Worm (Caenorhabditis elegans) whole organism, L4 larva: Measurements from ENCODE around the gene dgk-2.

Source experiments
- D1046.2 ChIP-seq: fragments of 200-800 bp; sonication (Bioruptor generic); IDR thresholded peaks from 2 replicates; pipeline ENCODE4 v1.3.6; 2022; ENCODE audit warnings: missing genetic modification characterization, missing compliant biosample characterization
- F37D6.2 ChIP-seq: sonication (generic microtip); optimal IDR thresholded peaks from 2 replicates; lab custom pipeline; 2016; ENCODE audit warnings: mild to moderate bottlenecking, missing genetic modification characterization, missing compliant biosample characterization
- F44E2.7 ChIP-seq: fragments of 200-800 bp; sonication (Bioruptor generic); IDR thresholded peaks from 2 replicates; pipeline ENCODE4 v2.1.2; 2022; ENCODE audit warnings: missing genetic modification characterization, missing compliant biosample characterization
- F49E8.2 ChIP-seq: sonication (generic microtip); optimal IDR thresholded peaks from 2 replicates; lab custom pipeline; 2016; ENCODE audit warnings: missing compliant biosample characterization, mild to moderate bottlenecking, missing genetic modification characterization, borderline replicate concordance
- T26A8.4 ChIP-seq: fragments of 200-800 bp; sonication (Bioruptor generic); IDR thresholded peaks from 2 replicates; pipeline ENCODE4 v1.3.6; 2022; ENCODE audit warnings: missing genetic modification characterization, missing compliant biosample characterization
- Y48G9A.11 ChIP-seq: fragments of 200-800 bp; sonication (Bioruptor generic); IDR thresholded peaks from 2 replicates; pipeline ENCODE4 v1.3.6; 2022; ENCODE audit warnings: missing genetic modification reagents, missing genetic modification characterization, missing compliant biosample characterization
- Y5F2A.4 ChIP-seq: fragments of 200-800 bp; sonication (Bioruptor generic); optimal IDR thresholded peaks from 2 replicates; lab custom pipeline; 2018; ENCODE audit warnings: mild to moderate bottlenecking, missing genetic modification characterization, missing compliant biosample characterization
- ZK546.5 ChIP-seq, 2 experiments: sonication (generic microtip); optimal IDR thresholded peaks; 2 replicates each; lab custom pipeline; 2017; ENCODE audit warnings: missing biosample characterization in 2 of 2, missing genetic modification characterization in 2 of 2
- aha-1 ChIP-seq: fragments of 150-350 bp; peaks from one replicate; lab custom pipeline; 2014; ENCODE audit warnings: missing biosample characterization, missing genetic modification characterization
- aly-2 ChIP-seq: sonication (generic microtip); optimal IDR thresholded peaks from 2 replicates; lab custom pipeline; 2018; ENCODE audit warnings: missing biosample characterization, missing genetic modification characterization
- ama-1 ChIP-seq: fragments of 150-350 bp; optimal IDR thresholded peaks from 2 replicates; lab custom pipeline; 2014; ENCODE audit warnings: inconsistent platforms, mixed read lengths
- attf-4 ChIP-seq: sonication (generic microtip); optimal IDR thresholded peaks from 3 replicates; lab custom pipeline; 2017; ENCODE audit warnings: missing biosample characterization, missing genetic modification characterization
- ceh-32 ChIP-seq: sonication (generic microtip); optimal IDR thresholded peaks from 2 replicates; lab custom pipeline; 2016; ENCODE audit warnings: mild to moderate bottlenecking, missing genetic modification characterization, missing compliant biosample characterization; ENCODE audit not compliant: poor library complexity
- ces-1 ChIP-seq: fragments of 150-350 bp; sonication (generic microtip); optimal IDR thresholded peaks from 4 replicates; lab custom pipeline; 2014; ENCODE audit warnings: missing biosample characterization, missing genetic modification reagents, missing genetic modification characterization
- ctbp-1 ChIP-seq: fragments of 200-800 bp; sonication (Bioruptor generic); IDR thresholded peaks from 2 replicates; pipeline ENCODE4 v1.3.6; 2022; ENCODE audit warnings: missing genetic modification reagents, missing genetic modification characterization, missing compliant biosample characterization
- daf-12 ChIP-seq: fragments of 150-350 bp; optimal IDR thresholded peaks from 2 replicates; lab custom pipeline; 2014; ENCODE audit warnings: missing biosample characterization, missing genetic modification reagents, missing genetic modification characterization
- daf-16 ChIP-seq, 3 experiments: sonication (generic microtip); optimal IDR thresholded peaks; 2 replicates each; lab custom pipeline; 2016 to 2017; ENCODE audit warnings: missing genetic modification characterization in 3 of 3, missing genetic modification reagents in 3 of 3, mild to moderate bottlenecking in 2 of 3, missing compliant biosample characterization in 2 of 3, missing biosample characterization in 1 of 3, moderate library complexity in 1 of 3
- daf-19 ChIP-seq: fragments of 200-800 bp; sonication (Bioruptor generic); conservative IDR thresholded peaks from 2 replicates; pipeline ENCODE4 v1.3.6; 2022; ENCODE audit warnings: missing genetic modification characterization, missing compliant biosample characterization
- dmd-8 ChIP-seq: fragments of 200-800 bp; sonication (Bioruptor generic); IDR thresholded peaks from 2 replicates; pipeline ENCODE4 v1.3.6; 2022; ENCODE audit warnings: missing genetic modification characterization, missing compliant biosample characterization
- dmd-9 ChIP-seq: fragments of 200-800 bp; sonication (Bioruptor generic); IDR thresholded peaks from 2 replicates; pipeline ENCODE4 v1.3.6; 2022; ENCODE audit warnings: missing genetic modification reagents, missing genetic modification characterization, missing compliant biosample characterization
- dpl-1 ChIP-seq: fragments of 150-350 bp; optimal IDR thresholded peaks from 2 replicates; lab custom pipeline; 2014; ENCODE audit warnings: missing biosample characterization, missing genetic modification reagents, missing genetic modification characterization
- dve-1 ChIP-seq: sonication (generic microtip); optimal IDR thresholded peaks from 2 replicates; lab custom pipeline; 2017; ENCODE audit warnings: antibody characterized with exemption, mild to moderate bottlenecking, missing genetic modification characterization, missing compliant biosample characterization; ENCODE audit not compliant: insufficient read depth
- egl-27 ChIP-seq: sonication (generic microtip); optimal IDR thresholded peaks from 3 replicates; lab custom pipeline; 2017; ENCODE audit warnings: missing biosample characterization, missing genetic modification reagents, missing genetic modification characterization
- egl-43 ChIP-seq: fragments of 200-800 bp; sonication (Bioruptor generic); IDR thresholded peaks from 2 replicates; pipeline ENCODE4 v1.3.6; 2022; ENCODE audit warnings: missing genetic modification reagents, missing genetic modification characterization, missing compliant biosample characterization
- fos-1 ChIP-seq: fragments of 150-350 bp; optimal IDR thresholded peaks from 2 replicates; lab custom pipeline; 2014; ENCODE audit warnings: missing biosample characterization, missing genetic modification characterization
- gei-8 ChIP-seq: fragments of 200-800 bp; sonication (Bioruptor generic); optimal IDR thresholded peaks from 2 replicates; lab custom pipeline; 2018; ENCODE audit warnings: mild to moderate bottlenecking, missing genetic modification characterization, missing compliant biosample characterization
- hlh-11 ChIP-seq: fragments of 200-800 bp; sonication (Bioruptor generic); optimal IDR thresholded peaks from 2 replicates; lab custom pipeline; 2018; ENCODE audit warnings: mild to moderate bottlenecking, missing genetic modification characterization, missing compliant biosample characterization
- lin-1 ChIP-seq: fragments of 200-800 bp; sonication (Bioruptor generic); IDR thresholded peaks from 2 replicates; pipeline ENCODE4 v1.3.6; 2022; ENCODE audit warnings: missing genetic modification reagents, missing genetic modification characterization, missing compliant biosample characterization
- lin-13 ChIP-seq: fragments of 150-350 bp; optimal IDR thresholded peaks from 2 replicates; lab custom pipeline; 2014; ENCODE audit warnings: missing biosample characterization, missing genetic modification reagents, missing genetic modification characterization
- lin-15B ChIP-seq: fragments of 150-350 bp; sonication (generic microtip); optimal IDR thresholded peaks from 3 replicates; lab custom pipeline; 2014; ENCODE audit warnings: missing biosample characterization, missing genetic modification characterization
- lin-39 ChIP-seq: fragments of 150-350 bp; optimal IDR thresholded peaks from 2 replicates; lab custom pipeline; 2014; ENCODE audit warnings: missing biosample characterization, missing genetic modification reagents, missing genetic modification characterization
- lir-3 ChIP-seq: sonication (generic microtip); optimal IDR thresholded peaks from 2 replicates; lab custom pipeline; 2016; ENCODE audit warnings: mild to moderate bottlenecking, missing genetic modification characterization, missing compliant biosample characterization
- lsy-2 ChIP-seq, 2 experiments: fragments of 150-350 bp in 1 of 2; sonication (generic microtip) in 1 of 2; optimal IDR thresholded peaks; 2 replicates each; lab custom pipeline; 2014 to 2017; ENCODE audit warnings: missing biosample characterization in 2 of 2, missing genetic modification characterization in 2 of 2
- madf-5 ChIP-seq, 2 experiments: fragments of 200-800 bp; sonication (Bioruptor generic); IDR thresholded peaks; 2 replicates each; pipeline ENCODE4 v1.3.6; 2022; ENCODE audit warnings: missing compliant biosample characterization in 2 of 2, missing genetic modification characterization in 2 of 2
- mdt-29 ChIP-seq: fragments of 200-800 bp; sonication (Bioruptor generic); IDR thresholded peaks from 2 replicates; pipeline ENCODE4 v1.3.6; 2022; ENCODE audit warnings: missing genetic modification reagents, missing genetic modification characterization, missing compliant biosample characterization
- mep-1 ChIP-seq: fragments of 150-350 bp; sonication (generic microtip); optimal IDR thresholded peaks from 3 replicates; lab custom pipeline; 2014; ENCODE audit warnings: missing biosample characterization, missing genetic modification characterization
- nhr-111 ChIP-seq: fragments of 200-800 bp; sonication (Bioruptor generic); optimal IDR thresholded peaks from 2 replicates; lab custom pipeline; 2018; ENCODE audit warnings: mild to moderate bottlenecking, missing genetic modification characterization, missing compliant biosample characterization
- nhr-42 ChIP-seq: fragments of 200-800 bp; sonication (Bioruptor generic); IDR thresholded peaks from 2 replicates; pipeline ENCODE4 v1.3.6; 2022; ENCODE audit warnings: missing genetic modification characterization, missing compliant biosample characterization
- nhr-48 ChIP-seq: sonication (generic microtip); optimal IDR thresholded peaks from 2 replicates; lab custom pipeline; 2016; ENCODE audit warnings: mild to moderate bottlenecking, missing genetic modification characterization, missing compliant biosample characterization
- nhr-6 ChIP-seq: fragments of 150-350 bp; optimal IDR thresholded peaks from 2 replicates; lab custom pipeline; 2014; ENCODE audit warnings: missing biosample characterization, missing genetic modification characterization
- pqm-1 ChIP-seq: sonication (generic microtip); optimal IDR thresholded peaks from 2 replicates; lab custom pipeline; 2017; ENCODE audit warnings: missing biosample characterization, missing genetic modification characterization
- saeg-2 ChIP-seq: fragments of 200-800 bp; sonication (Bioruptor generic); IDR thresholded peaks from 2 replicates; pipeline ENCODE4 v1.3.6; 2022; ENCODE audit warnings: missing genetic modification reagents, missing genetic modification characterization, missing compliant biosample characterization
- sdz-12 ChIP-seq: fragments of 200-800 bp; sonication (Bioruptor generic); optimal IDR thresholded peaks from 2 replicates; lab custom pipeline; 2018; ENCODE audit warnings: mild to moderate bottlenecking, missing genetic modification characterization, missing compliant biosample characterization
- set-16 ChIP-seq: fragments of 200-800 bp; sonication (Bioruptor generic); IDR thresholded peaks from 2 replicates; pipeline ENCODE4 v1.3.6; 2022; ENCODE audit warnings: missing genetic modification reagents, missing genetic modification characterization, missing compliant biosample characterization
- skn-1 ChIP-seq: fragments of 150-350 bp; optimal IDR thresholded peaks from 2 replicates; lab custom pipeline; 2014; ENCODE audit warnings: missing biosample characterization, missing genetic modification characterization
- snpc-4 ChIP-seq: fragments of 150-350 bp; optimal IDR thresholded peaks from 2 replicates; lab custom pipeline; 2014; ENCODE audit warnings: missing biosample characterization, missing genetic modification characterization
- tag-97 ChIP-seq: fragments of 200-800 bp; sonication (Bioruptor generic); IDR thresholded peaks from 2 replicates; pipeline ENCODE4 v1.3.6; 2022; ENCODE audit warnings: missing genetic modification characterization, missing compliant biosample characterization
- unc-62 ChIP-seq, 3 experiments: fragments of 150-350 bp in 1 of 3; sonication (generic microtip); optimal IDR thresholded peaks in 2 of 3; peaks in 1 of 3; 1 replicate in 1 of 3; 2 replicates in 2 of 3; lab custom pipeline; 2014 to 2017; ENCODE audit warnings: missing biosample characterization in 3 of 3, missing genetic modification characterization in 3 of 3, missing genetic modification reagents in 3 of 3, missing genotype in 1 of 3
- vab-7 ChIP-seq: fragments of 200-800 bp; sonication (Bioruptor generic); IDR thresholded peaks from 2 replicates; pipeline ENCODE4 v1.3.6; 2022; ENCODE audit warnings: missing genetic modification reagents, missing genetic modification characterization, missing compliant biosample characterization
- zag-1 ChIP-seq: fragments of 150-350 bp; optimal IDR thresholded peaks from 2 replicates; lab custom pipeline; 2014; ENCODE audit warnings: missing biosample characterization, missing genetic modification characterization
- zip-2 ChIP-seq: fragments of 150-350 bp; optimal IDR thresholded peaks from 2 replicates; lab custom pipeline; 2014; ENCODE audit warnings: missing biosample characterization, missing genetic modification characterization
- ztf-11 ChIP-seq: fragments of 150-350 bp; optimal IDR thresholded peaks from 2 replicates; lab custom pipeline; 2014; ENCODE audit warnings: missing biosample characterization, missing genetic modification characterization

Gene dgk-2

ce11 chrX:4528905-4529304, 24.7 kb upstream of the dgk-2 start:
- TF ChIP-seq mdt-29, result no peak
- no peak for TF ChIP-seq fos-1 (tag; lab: Kevin White, UChicago)
- TF ChIP-seq sdz-12 (GFP tag; lab: Kevin White, UChicago), result no peak
- TF ChIP-seq set-16, result no peak
- peak; percentile 78 for TF ChIP-seq nhr-48 (tag; lab: Kevin White, UChicago)
- TF ChIP-seq egl-27, result no peak
- no peak for TF ChIP-seq daf-16 (GFP tag; optimal IDR thresholded peaks at IDR 0.05; lab: Kevin White, UChicago)
- TF ChIP-seq daf-16 (tag; optimal IDR thresholded peaks at IDR 0.05; lab: Kevin White, UChicago), result peak; percentile 67
- TF ChIP-seq mep-1 (tag; lab: Kevin White, UChicago), result peak; percentile 48
- no peak for TF ChIP-seq tag-97 (GFP tag; lab: Robert Waterston, UW)
- no peak for TF ChIP-seq lir-3 (tag; lab: Kevin White, UChicago)
- TF ChIP-seq vab-7, result no peak
- peak; percentile 85 for TF ChIP-seq hlh-11
- TF ChIP-seq dmd-8 (GFP tag; lab: Robert Waterston, UW), result no peak
- 0 out of 2 replicates have a peak, but pooled peaks have one; percentile 61 for TF ChIP-seq saeg-2
- peak; percentile 29 to 91 for TF ChIP-seq unc-62 (GFP tag; optimal IDR thresholded peaks at IDR 0.05 in 1 of 2; lab: Kevin White, UChicago)
- TF ChIP-seq unc-62 (tag; optimal IDR thresholded peaks at IDR 0.05; lab: Kevin White, UChicago), result no peak
- no peak for TF ChIP-seq ztf-11 (tag; lab: Kevin White, UChicago)
- no peak for TF ChIP-seq skn-1
- TF ChIP-seq madf-5 (GFP tag; IDR thresholded peaks at IDR 0.05; lab: Robert Waterston, UW), result no peak
- TF ChIP-seq Y48G9A.11 (GFP tag; lab: Robert Waterston, UW), result no peak
- TF ChIP-seq ceh-32, result no peak
- no peak for TF ChIP-seq ama-1 (lab: Kevin White, UChicago)
- TF ChIP-seq ces-1 (GFP tag; lab: Kevin White, UChicago), result no peak
- no peak for TF ChIP-seq daf-12
- no peak for TF ChIP-seq nhr-111 (GFP tag; lab: Kevin White, UChicago)
- TF ChIP-seq pqm-1 (tag; lab: Kevin White, UChicago), result peak; percentile 52
- peak; percentile 96 for TF ChIP-seq aha-1
- TF ChIP-seq ctbp-1 (GFP tag; lab: Robert Waterston, UW), result no peak
- no peak for TF ChIP-seq dmd-9 (GFP tag; lab: Robert Waterston, UW)
- TF ChIP-seq aly-2, result no peak
- no peak for TF ChIP-seq F44E2.7 (GFP tag; lab: Robert Waterston, UW)
- TF ChIP-seq D1046.2 (GFP tag; lab: Robert Waterston, UW), result no peak
- peak; percentile 66 for TF ChIP-seq dve-1
- no peak for TF ChIP-seq lin-15B (tag; lab: Kevin White, UChicago)
- TF ChIP-seq nhr-6, result no peak
- TF ChIP-seq F49E8.2, result no peak
- TF ChIP-seq zag-1 (tag; lab: Kevin White, UChicago), result no peak
- TF ChIP-seq ZK546.5 (tag; optimal IDR thresholded peaks at IDR 0.05; lab: Kevin White, UChicago), result no peak
- no peak for TF ChIP-seq egl-43 (GFP tag; lab: Robert Waterston, UW)
- TF ChIP-seq F37D6.2, result no peak
- no peak for TF ChIP-seq lin-1 (GFP tag; lab: Robert Waterston, UW)
- peak; percentile 13 for TF ChIP-seq gei-8 (GFP tag; lab: Kevin White, UChicago)
- no peak for TF ChIP-seq Y5F2A.4 (GFP tag; lab: Kevin White, UChicago)
- TF ChIP-seq attf-4 (tag; lab: Kevin White, UChicago), result no peak
- no peak for TF ChIP-seq daf-19 (GFP tag; lab: Robert Waterston, UW)
- TF ChIP-seq lsy-2 (tag; optimal IDR thresholded peaks at IDR 0.05; lab: Kevin White, UChicago), result peak in 1 of 2 experiments; percentile 58
- no peak for TF ChIP-seq snpc-4 (tag; lab: Kevin White, UChicago)
- no peak for TF ChIP-seq lin-39 (tag; lab: Kevin White, UChicago)
- no peak for TF ChIP-seq zip-2 (tag; lab: Kevin White, UChicago)
- no peak for TF ChIP-seq lin-13 (GFP tag; lab: Kevin White, UChicago)
- TF ChIP-seq T26A8.4 (GFP tag; lab: Robert Waterston, UW), result no peak
- no peak for TF ChIP-seq dpl-1
- TF ChIP-seq nhr-42 (GFP tag; lab: Robert Waterston, UW), result no peak
